Worm (Caenorhabditis elegans): Measurements from ENCODE around the gene moc-3.
A peak's percentile ranks its signal among the peaks of the same experiment; 100 is the strongest.

moc-3 gene

DNA sequence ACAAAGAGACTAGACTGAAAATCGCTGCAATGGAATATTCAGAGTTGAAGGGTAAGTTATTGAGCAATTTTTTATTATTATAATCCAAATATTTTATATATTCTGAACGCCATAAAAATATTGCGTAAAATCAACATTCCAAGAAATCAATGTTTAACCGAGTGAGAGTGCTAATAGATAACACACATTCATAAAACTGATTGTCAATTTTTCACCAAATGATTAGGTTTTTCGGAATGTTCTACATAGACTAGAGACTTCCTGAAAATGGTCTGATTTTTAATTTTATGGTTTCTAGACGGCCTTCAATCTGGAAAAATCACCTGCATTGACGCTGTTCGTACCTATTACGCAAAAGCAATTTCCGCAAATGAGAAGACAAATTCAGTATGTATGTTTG is 22.3 kb downstream of the moc-3 start (continued):
- no peak for TF ChIP-seq lin-29 (GFP tag; IDR thresholded peaks at IDR 0.05)
- TF ChIP-seq Y48G9A.11 (GFP tag; IDR thresholded peaks at IDR 0.05): no peak
- TF ChIP-seq ztf-11 (tag; optimal IDR thresholded peaks at IDR 0.05): no peak

DNA sequence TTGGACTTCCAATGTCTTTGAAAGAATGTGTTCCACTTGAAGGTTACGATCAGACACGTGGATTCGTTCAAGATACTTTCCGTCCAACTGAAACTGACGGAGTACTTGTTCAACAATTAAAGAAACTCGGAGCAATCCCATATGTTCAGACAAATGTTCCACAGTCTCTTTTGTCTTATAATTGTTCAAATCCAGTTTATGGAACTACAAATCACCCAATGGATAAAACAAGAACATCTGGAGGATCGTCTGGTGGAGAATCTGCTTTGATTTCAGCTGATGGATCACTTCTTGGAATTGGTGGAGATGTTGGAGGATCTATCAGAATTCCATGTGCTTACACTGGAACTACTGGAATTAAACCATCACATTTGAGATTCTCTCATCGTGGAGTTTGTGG is 22.8 kb downstream of the moc-3 start:
- peak in 1 of 2 experiments; percentile 93 for TF ChIP-seq unc-62 (GFP tag; optimal IDR thresholded peaks at IDR 0.05 in 1 of 2)
- no peak for TF ChIP-seq unc-62 (tag; optimal IDR thresholded peaks at IDR 0.05)
- no peak for TF ChIP-seq lin-15B (tag; optimal IDR thresholded peaks at IDR 0.05)

ce11 chrIV:8154966-8155365 is 24.6 kb downstream of the moc-3 start:
- TF ChIP-seq lin-1 (GFP tag; IDR thresholded peaks at IDR 0.05): no peak
- no peak for TF ChIP-seq nhr-41 (GFP tag; IDR thresholded peaks at IDR 0.05)
- no peak for TF ChIP-seq gei-8 (GFP tag; optimal IDR thresholded peaks at IDR 0.05)
- TF ChIP-seq unc-62 (GFP tag; optimal IDR thresholded peaks at IDR 0.05 in 1 of 2): peak in 1 of 2 experiments; percentile 66
- TF ChIP-seq unc-62 (tag; optimal IDR thresholded peaks at IDR 0.05): no peak
- TF ChIP-seq ama-1 (optimal IDR thresholded peaks at IDR 0.05): no peak
- no peak for TF ChIP-seq mdl-1 (tag; optimal IDR thresholded peaks at IDR 0.05)
- no peak for TF ChIP-seq ceh-28 (tag; optimal IDR thresholded peaks at IDR 0.05)
- peak; percentile 54 for TF ChIP-seq aha-1 (tag)
- no peak for TF ChIP-seq zfp-3 (GFP tag; conservative IDR thresholded peaks at IDR 0.05)
- TF ChIP-seq ZK546.5 (tag; optimal IDR thresholded peaks at IDR 0.05): no peak
- no peak for TF ChIP-seq ztf-7 (tag; optimal IDR thresholded peaks at IDR 0.05)
- TF ChIP-seq ceh-62 (tag; optimal IDR thresholded peaks at IDR 0.05): no peak
- no peak for TF ChIP-seq nhr-102 (tag; optimal IDR thresholded peaks at IDR 0.05)
- no peak for TF ChIP-seq R02D3.7 (tag; optimal IDR thresholded peaks at IDR 0.05)
- TF ChIP-seq F26F4.8 (GFP tag; conservative IDR thresholded peaks at IDR 0.05): no peak
- peak; percentile 28 for TF ChIP-seq mes-2 (tag; optimal IDR thresholded peaks at IDR 0.05; ENCODE audit: poor library complexity, severe bottlenecking)
- no peak for TF ChIP-seq Y48G9A.11 (GFP tag; IDR thresholded peaks at IDR 0.05)
- TF ChIP-seq Y5F2A.4 (GFP tag; optimal IDR thresholded peaks at IDR 0.05): no peak
- TF ChIP-seq snpc-4 (tag; optimal IDR thresholded peaks at IDR 0.05): no peak
- TF ChIP-seq ZK337.2 (GFP tag; IDR thresholded peaks at IDR 0.05): no peak

DNA sequence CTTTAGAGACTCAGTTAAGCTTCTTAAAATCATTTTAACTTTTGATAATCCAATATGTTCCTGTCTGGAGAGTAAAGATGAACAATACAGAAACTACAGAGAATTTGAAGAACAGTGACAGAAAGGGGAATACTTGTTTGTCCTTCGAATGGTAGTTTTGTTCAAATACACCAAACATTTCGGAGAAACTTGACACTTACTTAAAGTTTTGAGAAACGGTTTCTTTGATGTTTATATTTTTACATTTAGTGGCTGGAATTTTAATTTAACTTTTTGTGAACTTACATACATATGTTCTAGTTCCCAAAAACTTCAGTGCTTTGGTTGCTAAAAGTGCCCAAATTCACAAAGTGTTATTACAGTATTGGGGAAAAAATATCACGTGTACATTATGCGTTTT is 26.8 kb downstream of the moc-3 start, which contains the start of gene B0218.5:
B0218.5 (minus strand) TSS at position 101 of the 400 bp plus-strand sequence.
- TF ChIP-seq nhr-77 (tag; optimal IDR thresholded peaks at IDR 0.05): no peak
- no peak for TF ChIP-seq daf-12 (tag; optimal IDR thresholded peaks at IDR 0.05)
- TF ChIP-seq Y105C5A.15 (GFP tag; IDR thresholded peaks at IDR 0.05): no peak
- TF ChIP-seq nhr-111 (GFP tag; optimal IDR thresholded peaks at IDR 0.05): no peak
- no peak for TF ChIP-seq nhr-28 (tag; optimal IDR thresholded peaks at IDR 0.05)
- no peak for TF ChIP-seq D1046.2 (GFP tag; IDR thresholded peaks at IDR 0.05)
- no peak for TF ChIP-seq hif-1 (tag; optimal IDR thresholded peaks at IDR 0.05)
- TF ChIP-seq arid-1 (GFP tag; conservative IDR thresholded peaks at IDR 0.05): no peak
- no peak for TF ChIP-seq ctbp-1 (GFP tag; IDR thresholded peaks at IDR 0.05)
- no peak for TF ChIP-seq nhr-42 (GFP tag; IDR thresholded peaks at IDR 0.05)
- no peak for TF ChIP-seq zip-2 (tag; optimal IDR thresholded peaks at IDR 0.05)

ce11 chrIV:8159087-8159486 is 28.7 kb downstream of the moc-3 start, which contains the start of gene faah-1:
TSS of gene faah-1 (plus strand) at chrIV:8159387.
- no peak for TF ChIP-seq tra-1 (GFP tag; IDR thresholded peaks at IDR 0.05)
- TF ChIP-seq mxl-2 (GFP tag; conservative IDR thresholded peaks at IDR 0.05): no peak
- TF ChIP-seq nhr-111 (GFP tag; optimal IDR thresholded peaks at IDR 0.05): no peak
- TF ChIP-seq nhr-102 (tag; optimal IDR thresholded peaks at IDR 0.05): no peak
- no peak for TF ChIP-seq cey-2 (tag; optimal IDR thresholded peaks at IDR 0.05; ENCODE audit: borderline replicate concordance, insufficient read depth)
- TF ChIP-seq lin-39 (tag; optimal IDR thresholded peaks at IDR 0.05): no peak
- TF ChIP-seq dpl-1 (GFP tag; optimal IDR thresholded peaks at IDR 0.05): no peak
